Worm (Caenorhabditis elegans): Measurements from ENCODE around the gene cbp-2.

- TF ChIP-seq ztf-7 (tag; optimal IDR thresholded peaks at IDR 0.05) (no peak), ctbp-1 (GFP tag; IDR thresholded peaks at IDR 0.05) (no peak), jun-1 (tag; optimal IDR thresholded peaks at IDR 0.05) (no peak), ces-1 (GFP tag; optimal IDR thresholded peaks at IDR 0.05) (no peak), F49E8.2 (tag; optimal IDR thresholded peaks at IDR 0.05; ENCODE audit: borderline replicate concordance) (no peak), dmd-9 (GFP tag; IDR thresholded peaks at IDR 0.05) (no peak), nhr-25 (tag; optimal IDR thresholded peaks at IDR 0.05; ENCODE audit: borderline replicate concordance, insufficient read depth) (no peak), ceh-28 (tag; optimal IDR thresholded peaks at IDR 0.05) (no peak)
Measured at ce11 chrIII:9972192-9972811, 49.3 kb downstream of the cbp-2 start.

All from whole organism, L4 larva.